Fruit fly (Drosophila melanogaster) whole organism, embryonic: ENCODE results near the gene Mtr3.

Experiments used
- Antp ChIP-seq: fragments of 200-800 bp; sonication (Bioruptor generic); optimal IDR thresholded peaks from 3 replicates; lab custom pipeline; 2016; ENCODE audit warnings: missing biosample characterization, missing genetic modification characterization
- Atf3 ChIP-seq: fragments of 200-800 bp; sonication (Bioruptor generic); optimal IDR thresholded peaks from 3 replicates; lab custom pipeline; 2016; ENCODE audit warnings: missing biosample characterization, missing genetic modification characterization
- CG12219 ChIP-seq: fragments of 200-800 bp; sonication (Bioruptor generic); optimal IDR thresholded peaks from 3 replicates; lab custom pipeline; 2018; ENCODE audit warnings: missing biosample characterization, mild to moderate bottlenecking, missing genetic modification characterization
- CG12659 ChIP-seq: fragments of 200-800 bp; sonication (Bioruptor generic); optimal IDR thresholded peaks from 3 replicates; lab custom pipeline; 2017; ENCODE audit warnings: mild to moderate bottlenecking, missing biosample characterization, missing genetic modification reagents, missing genetic modification characterization
- CG13424 ChIP-seq: fragments of 200-800 bp; sonication (Bioruptor generic); optimal IDR thresholded peaks from 2 replicates; lab custom pipeline; 2019; ENCODE audit warnings: missing biosample characterization, mild to moderate bottlenecking, missing genetic modification characterization, moderate library complexity
- CG13624 ChIP-seq: fragments of 200-800 bp; sonication (Bioruptor generic); optimal IDR thresholded peaks from 2 replicates; lab custom pipeline; 2016; ENCODE audit warnings: missing biosample characterization, missing genetic modification characterization
- CG13775 ChIP-seq: fragments of 200-800 bp; sonication (Bioruptor generic); optimal IDR thresholded peaks from 3 replicates; lab custom pipeline; 2017; ENCODE audit warnings: missing biosample characterization, mild to moderate bottlenecking, missing genetic modification characterization
- CG14441 ChIP-seq: fragments of 200-800 bp; sonication (Bioruptor generic); IDR thresholded peaks from 2 replicates; pipeline ENCODE4 v1.3.6; 2022; ENCODE audit warnings: missing biosample characterization, missing genetic modification characterization
- CG1647 ChIP-seq: fragments of 200-800 bp; sonication (Bioruptor generic); optimal IDR thresholded peaks from 3 replicates; lab custom pipeline; 2016; ENCODE audit warnings: missing biosample characterization, missing genetic modification characterization
- CG17328 ChIP-seq: fragments of 200-800 bp; sonication (Bioruptor generic); IDR thresholded peaks from 2 replicates; pipeline ENCODE4 v1.3.6; 2022; ENCODE audit warnings: missing biosample characterization, missing genetic modification characterization
- CG17568 ChIP-seq: fragments of 200-800 bp; sonication (Bioruptor generic); optimal IDR thresholded peaks from 2 replicates; lab custom pipeline; 2018; ENCODE audit warnings: missing biosample characterization, mild to moderate bottlenecking, missing genetic modification characterization, moderate library complexity
- CG18764 ChIP-seq: fragments of 200-800 bp; sonication (Bioruptor generic); optimal IDR thresholded peaks from 3 replicates; lab custom pipeline; 2016; ENCODE audit warnings: missing biosample characterization, missing genetic modification characterization
- CG2129 ChIP-seq: fragments of 200-800 bp; sonication (Bioruptor generic); IDR thresholded peaks from 2 replicates; pipeline ENCODE4 v1.3.6; 2022; ENCODE audit warnings: missing biosample characterization, missing genetic modification characterization; ENCODE audit not compliant: partially characterized antibody
- CG30020 ChIP-seq: fragments of 200-800 bp; optimal IDR thresholded peaks from 2 replicates; lab custom pipeline; 2019; ENCODE audit warnings: missing biosample characterization, mild to moderate bottlenecking, missing genetic modification characterization, moderate library complexity
- CG3065 ChIP-seq: fragments of 200-800 bp; sonication (Bioruptor generic); optimal IDR thresholded peaks from 2 replicates; lab custom pipeline; 2016; ENCODE audit warnings: missing biosample characterization, missing genetic modification characterization
- CG3163 ChIP-seq: fragments of 200-800 bp; sonication (Bioruptor generic); optimal IDR thresholded peaks from 3 replicates; lab custom pipeline; 2016; ENCODE audit warnings: missing biosample characterization, missing genetic modification characterization
- CG4360 ChIP-seq: fragments of 200-800 bp; sonication (Bioruptor generic); IDR thresholded peaks from 2 replicates; pipeline ENCODE4 v1.3.6; 2022; ENCODE audit warnings: missing biosample characterization, missing genetic modification characterization
- CG4820 ChIP-seq: fragments of 200-800 bp; sonication (Bioruptor generic); optimal IDR thresholded peaks from 3 replicates; lab custom pipeline; 2016; ENCODE audit warnings: missing biosample characterization, missing genetic modification characterization
- CG8924 ChIP-seq: fragments of 200-800 bp; optimal IDR thresholded peaks from 3 replicates; lab custom pipeline; 2019; ENCODE audit warnings: missing biosample characterization, mild to moderate bottlenecking, missing genetic modification characterization, moderate library complexity
- CG9215 ChIP-seq: fragments of 200-800 bp; sonication (Bioruptor generic); IDR thresholded peaks from 2 replicates; pipeline ENCODE4 v1.3.6; 2022; ENCODE audit warnings: missing biosample characterization, missing genetic modification characterization
- CG9609 ChIP-seq: fragments of 200-800 bp; sonication (Bioruptor generic); optimal IDR thresholded peaks from 3 replicates; lab custom pipeline; 2016; ENCODE audit warnings: missing biosample characterization, missing genetic modification characterization
- CG9797 ChIP-seq: fragments of 200-800 bp; sonication (Bioruptor generic); optimal IDR thresholded peaks from 3 replicates; lab custom pipeline; 2018; ENCODE audit warnings: missing biosample characterization, mild to moderate bottlenecking, missing genetic modification characterization
- Camta ChIP-seq: fragments of 200-800 bp; sonication (Bioruptor generic); optimal IDR thresholded peaks from 2 replicates; lab custom pipeline; 2016; ENCODE audit warnings: missing biosample characterization, missing genetic modification characterization
- Dip3 ChIP-seq: fragments of 200-800 bp; sonication (Bioruptor generic); optimal IDR thresholded peaks from 3 replicates; lab custom pipeline; 2016; ENCODE audit warnings: missing biosample characterization, missing genetic modification characterization
- Dp ChIP-seq: fragments of 200-800 bp; sonication (Bioruptor generic); optimal IDR thresholded peaks from 2 replicates; lab custom pipeline; 2018; ENCODE audit warnings: missing biosample characterization, mild to moderate bottlenecking, missing genetic modification characterization, moderate library complexity
- Hmx ChIP-seq: fragments of 200-800 bp; sonication (Bioruptor generic); optimal IDR thresholded peaks from 2 replicates; lab custom pipeline; 2016; ENCODE audit warnings: missing biosample characterization, missing genetic modification characterization
- Max ChIP-seq: fragments of 200-800 bp; sonication (Bioruptor generic); optimal IDR thresholded peaks from 2 replicates; lab custom pipeline; 2016; ENCODE audit warnings: missing biosample characterization, mild to moderate bottlenecking, missing genetic modification characterization
- Nf-YA ChIP-seq: fragments of 200-800 bp; sonication (Bioruptor generic); IDR thresholded peaks from 2 replicates; pipeline ENCODE4 v1.3.6; 2022; ENCODE audit warnings: missing biosample characterization, missing genetic modification characterization
- Optix ChIP-seq: fragments of 200-800 bp; sonication (Bioruptor generic); IDR thresholded peaks from 3 replicates; pipeline ENCODE4 v1.3.6; 2022; ENCODE audit warnings: missing biosample characterization, missing genetic modification characterization
- Six4 ChIP-seq: fragments of 200-800 bp; sonication (Bioruptor generic); optimal IDR thresholded peaks from 2 replicates; lab custom pipeline; 2016; ENCODE audit warnings: missing biosample characterization, missing genetic modification characterization
- Sry-δ ChIP-seq: fragments of 200-800 bp; sonication (Bioruptor generic); optimal IDR thresholded peaks from 2 replicates; lab custom pipeline; 2016; ENCODE audit warnings: missing biosample characterization, missing genetic modification characterization
- Taf1 ChIP-seq: fragments of 200-800 bp; sonication (Bioruptor generic); IDR thresholded peaks from 2 replicates; pipeline ENCODE4 v1.3.6; 2022; ENCODE audit warnings: missing biosample characterization, missing genetic modification characterization
- aop ChIP-seq: fragments of 200-800 bp; sonication (Bioruptor generic); IDR thresholded peaks from 2 replicates; pipeline ENCODE4 v1.3.6; 2022; ENCODE audit warnings: missing biosample characterization, missing genetic modification characterization
- ap ChIP-seq: fragments of 200-800 bp; sonication (Bioruptor generic); IDR thresholded peaks from 2 replicates; pipeline ENCODE4 v1.3.6; 2022; ENCODE audit warnings: missing biosample characterization, missing genetic modification characterization
- btn ChIP-seq: fragments of 200-800 bp; sonication (Bioruptor generic); optimal IDR thresholded peaks from 2 replicates; lab custom pipeline; 2016; ENCODE audit warnings: missing biosample characterization, missing genetic modification characterization
- dpn ChIP-seq, 2 experiments: fragments of 200-800 bp; sonication (Bioruptor generic); optimal IDR thresholded peaks; 3 replicates each; lab custom pipeline; 2016; ENCODE audit warnings: missing biosample characterization in 2 of 2, missing genetic modification characterization in 2 of 2
- gsb-n ChIP-seq: fragments of 200-800 bp; sonication (Bioruptor generic); optimal IDR thresholded peaks from 3 replicates; lab custom pipeline; 2018; ENCODE audit warnings: missing biosample characterization, mild to moderate bottlenecking, missing genetic modification characterization
- hkb ChIP-seq, 2 experiments: fragments of 200-800 bp in 1 of 2; fragments of >200 bp in 1 of 2; sonication (Bioruptor generic) in 1 of 2; IDR thresholded peaks in 1 of 2; optimal IDR thresholded peaks in 1 of 2; 2 replicates each; pipeline versions ENCODE4 v1.3.6 to Lab custom; 2017 to 2022; ENCODE audit warnings: missing biosample characterization in 1 of 2, missing genetic modification characterization in 1 of 2
- luna ChIP-seq: fragments of 200-800 bp; sonication (Bioruptor generic); optimal IDR thresholded peaks from 2 replicates; lab custom pipeline; 2016; ENCODE audit warnings: missing biosample characterization, missing genetic modification characterization
- mld ChIP-seq: fragments of 200-800 bp; sonication (Bioruptor generic); IDR thresholded peaks from 3 replicates; pipeline ENCODE4 v1.3.6; 2022; ENCODE audit warnings: missing biosample characterization, missing genetic modification characterization; ENCODE audit not compliant: partially characterized antibody
- nerfin-1 ChIP-seq: fragments of 200-800 bp; sonication (Bioruptor generic); optimal IDR thresholded peaks from 3 replicates; lab custom pipeline; 2019; ENCODE audit warnings: missing biosample characterization, mild to moderate bottlenecking, missing genetic modification characterization, moderate library complexity
- nmo ChIP-seq: fragments of 200-800 bp; sonication (Bioruptor generic); optimal IDR thresholded peaks from 2 replicates; lab custom pipeline; 2018; ENCODE audit warnings: missing biosample characterization, mild to moderate bottlenecking, missing genetic modification characterization, moderate library complexity
- nom ChIP-seq: fragments of 200-800 bp; sonication (Bioruptor generic); optimal IDR thresholded peaks from 2 replicates; lab custom pipeline; 2017; ENCODE audit warnings: missing biosample characterization, missing genetic modification characterization, mild to moderate bottlenecking, moderate library complexity, missing genetic modification reagents
- sim ChIP-seq: fragments of 200-800 bp; sonication (Bioruptor generic); IDR thresholded peaks from 2 replicates; pipeline ENCODE4 v1.3.6; 2022; ENCODE audit warnings: missing biosample characterization, missing genetic modification characterization
- sna ChIP-seq: fragments of 200-800 bp; sonication (Bioruptor generic); IDR thresholded peaks from 2 replicates; pipeline ENCODE4 v1.3.6; 2022; ENCODE audit warnings: missing biosample characterization, missing genetic modification characterization; ENCODE audit not compliant: partially characterized antibody
- so ChIP-seq: fragments of 200-800 bp; sonication (Bioruptor generic); IDR thresholded peaks from 3 replicates; pipeline ENCODE4 v1.3.6; 2022; ENCODE audit warnings: missing biosample characterization, missing genetic modification characterization
- tap ChIP-seq: fragments of 200-800 bp; optimal IDR thresholded peaks from 3 replicates; lab custom pipeline; 2019; ENCODE audit warnings: missing biosample characterization, mild to moderate bottlenecking, missing genetic modification characterization, moderate library complexity
- toy ChIP-seq: fragments of 200-800 bp; sonication (Bioruptor generic); IDR thresholded peaks from 2 replicates; pipeline ENCODE4 v1.3.6; 2022; ENCODE audit warnings: missing biosample characterization, missing genetic modification characterization
- tup ChIP-seq: fragments of 200-800 bp; sonication (Bioruptor generic); optimal IDR thresholded peaks from 2 replicates; lab custom pipeline; 2016; ENCODE audit warnings: missing biosample characterization, mild to moderate bottlenecking, missing genetic modification characterization, moderate library complexity
- vnd ChIP-seq: fragments of 200-800 bp; sonication (Bioruptor generic); IDR thresholded peaks from 3 replicates; pipeline ENCODE4 v1.3.6; 2022; ENCODE audit warnings: missing biosample characterization, missing genetic modification characterization; ENCODE audit not compliant: partially characterized antibody
- zfh1 ChIP-seq: fragments of 200-800 bp; sonication (Bioruptor generic); IDR thresholded peaks from 3 replicates; pipeline ENCODE4 v1.3.6; 2022; ENCODE audit warnings: missing biosample characterization, missing genetic modification characterization

Mtr3 gene

dm6 chr3L:19932917-19933316 is 19.4 kb upstream of the Mtr3 start (continued):
- TF ChIP-seq CG13624 (GFP tag; lab: Kevin White, UChicago) (no peak), Dip3 (GFP tag; lab: Kevin White, UChicago) (no peak), Six4 (GFP tag; lab: Kevin White, UChicago) (no peak), ap (GFP tag; lab: Robert Waterston, UW) (no peak), gsb-n (tag; lab: Kevin White, UChicago) (no peak), Taf1 (no peak), toy (GFP tag; lab: Robert Waterston, UW) (no peak), zfh1 (GFP tag; lab: Robert Waterston, UW) (no peak), CG1647 (GFP tag; lab: Kevin White, UChicago) (no peak), vnd (no peak), CG8924 (tag; lab: Kevin White, UChicago) (no peak), luna (peak; percentile 31), CG13424 (peak; percentile 24), Max (no peak), Optix (GFP tag; lab: Robert Waterston, UW) (no peak), CG9609 (no peak), CG14441 (GFP tag; lab: Robert Waterston, UW) (0 out of 2 replicates have a peak, but pooled peaks have one; percentile 21), Atf3 (no peak), mld (GFP tag; lab: Robert Waterston, UW) (no peak), CG12659 (peak; percentile 21), sim (GFP tag; lab: Robert Waterston, UW) (no peak), CG18764 (GFP tag; lab: Kevin White, UChicago) (peak; percentile 19), Dp (GFP tag; lab: Kevin White, UChicago) (no peak), btn (GFP tag; lab: Kevin White, UChicago) (no peak), CG2129 (GFP tag; lab: Robert Waterston, UW) (no peak), CG17328 (no peak), CG30020 (no peak), so (peak; percentile 15; the same call in 2 of the 3 replicates), Antp (GFP tag; lab: Kevin White, UChicago) (peak; percentile 17), Camta (GFP tag; lab: Kevin White, UChicago) (no peak), Sry-δ (GFP tag; lab: Kevin White, UChicago) (no peak), hkb (optimal IDR thresholded peaks at IDR 0.05; lab: Kevin White, UChicago) (no peak), hkb (GFP tag; IDR thresholded peaks at IDR 0.05; lab: Robert Waterston, UW) (peak; percentile 78), CG4360 (GFP tag; lab: Robert Waterston, UW) (no peak), CG13775 (GFP tag; lab: Kevin White, UChicago) (no peak), Hmx (GFP tag; lab: Kevin White, UChicago) (no peak), CG3163 (peak; percentile 52), CG9797 (GFP tag; lab: Kevin White, UChicago) (no peak), tup (GFP tag; lab: Kevin White, UChicago) (no peak), nerfin-1 (tag; lab: Kevin White, UChicago) (peak; percentile 27), Nf-YA (GFP tag; lab: Robert Waterston, UW) (peak; percentile 49; the same call in 1 of the 2 replicates), dpn (GFP tag; optimal IDR thresholded peaks at IDR 0.05; lab: Kevin White, UChicago) (peak; percentile 21 to 41), CG9215 (GFP tag; lab: Robert Waterston, UW) (no peak), CG4820 (GFP tag; lab: Kevin White, UChicago) (no peak), CG17568 (GFP tag; lab: Kevin White, UChicago) (peak; percentile 62), nom (no peak), nmo (no peak), CG3065 (GFP tag; lab: Kevin White, UChicago) (no peak), CG12219 (peak; percentile 51), sna (0 out of 2 replicates have a peak, but pooled peaks have one; percentile 36), aop (no peak), tap (tag; lab: Kevin White, UChicago) (no peak)
